In genomic region chrIII:7584131-7584646, ce11 we compare ENCODE assay signal across 7 worm cellular contexts.
A peak's percentile ranks its signal among the peaks of the same experiment; 100 is the strongest.
TF ChIP-seq lines count a peak whose summit lies in the region.

TSS of gene cup-5 (plus strand) at chrIII:7584181.

TF ChIP-seq in whole organism, L1 larva, 84 proteins besides CTCF, POLR2A, EP300 and RAD21 (continues in another document):
- no peak for TF ChIP-seq unc-62 (GFP tag; optimal IDR thresholded peaks at IDR 0.05; lab: Kevin White, UChicago)
- TF ChIP-seq tbx-2 (tag; optimal IDR thresholded peaks at IDR 0.05; lab: Kevin White, UChicago): peak; percentile 14
- TF ChIP-seq unc-98 (GFP tag; IDR thresholded peaks at IDR 0.05; lab: Robert Waterston, UW): no peak
- no peak for TF ChIP-seq nhr-12 (tag; optimal IDR thresholded peaks at IDR 0.05; lab: Kevin White, UChicago)
- TF ChIP-seq efl-1 (optimal IDR thresholded peaks at IDR 0.05; lab: Kevin White, UChicago): peak; percentile 54 to 60
- peak; percentile 60 to 74 for TF ChIP-seq efl-1 (GFP tag; optimal IDR thresholded peaks at IDR 0.05 in 1 of 2; lab: Kevin White, UChicago)
- peak; percentile 28 for TF ChIP-seq unc-130 (tag; optimal IDR thresholded peaks at IDR 0.05; lab: Kevin White, UChicago)
- TF ChIP-seq swsn-7 (tag; optimal IDR thresholded peaks at IDR 0.05; lab: Kevin White, UChicago): peak; percentile 41
- no peak for TF ChIP-seq lin-39 (tag; optimal IDR thresholded peaks at IDR 0.05; lab: Kevin White, UChicago)
- TF ChIP-seq zip-4 (GFP tag; optimal IDR thresholded peaks at IDR 0.05; lab: Kevin White, UChicago): no peak
- peak; percentile 20 for TF ChIP-seq nhr-90 (tag; optimal IDR thresholded peaks at IDR 0.05; lab: Kevin White, UChicago; ENCODE audit: poor library complexity)
- TF ChIP-seq nhr-237 (tag; optimal IDR thresholded peaks at IDR 0.05; lab: Kevin White, UChicago): no peak
- TF ChIP-seq zag-1 (tag; optimal IDR thresholded peaks at IDR 0.05; lab: Kevin White, UChicago): no peak

TF ChIP-seq in whole organism, L2 larva, 48 proteins besides CTCF, POLR2A, EP300 and RAD21:
- TF ChIP-seq lin-39 (tag; optimal IDR thresholded peaks at IDR 0.05; lab: Kevin White, UChicago) (no peak), peb-1 (tag; optimal IDR thresholded peaks at IDR 0.05; lab: Kevin White, UChicago) (no peak), F13H6.1 (tag; optimal IDR thresholded peaks at IDR 0.05; lab: Kevin White, UChicago) (no peak), R02D3.7 (tag; optimal IDR thresholded peaks at IDR 0.05; lab: Kevin White, UChicago) (peak; percentile 27), lin-13 (GFP tag; optimal IDR thresholded peaks at IDR 0.05; lab: Kevin White, UChicago) (no peak), ztf-1 (GFP tag; conservative IDR thresholded peaks at IDR 0.05; lab: Robert Waterston, UW) (no peak), nhr-21 (tag; optimal IDR thresholded peaks at IDR 0.05; lab: Kevin White, UChicago) (no peak), nhr-77 (tag; optimal IDR thresholded peaks at IDR 0.05; lab: Kevin White, UChicago) (no peak), lin-11 (tag; optimal IDR thresholded peaks at IDR 0.05; lab: Kevin White, UChicago) (peak; percentile 3), mdl-1 (tag; optimal IDR thresholded peaks at IDR 0.05; lab: Kevin White, UChicago) (no peak), C34F6.9 (tag; optimal IDR thresholded peaks at IDR 0.05; lab: Kevin White, UChicago) (peak; percentile 17), lsy-2 (tag; optimal IDR thresholded peaks at IDR 0.05; lab: Kevin White, UChicago) (peak; percentile 29 to 71), nhr-129 (tag; optimal IDR thresholded peaks at IDR 0.05; lab: Kevin White, UChicago) (peak; percentile 24)

TF ChIP-seq in whole organism, L3 larva, 47 proteins besides CTCF, POLR2A, EP300 and RAD21:
- TF ChIP-seq daf-12 (tag; optimal IDR thresholded peaks at IDR 0.05; lab: Kevin White, UChicago) (no peak), elt-2 (tag; optimal IDR thresholded peaks at IDR 0.05; lab: Kevin White, UChicago) (peak; percentile 27), lin-39 (tag; optimal IDR thresholded peaks at IDR 0.05; lab: Kevin White, UChicago) (peak; percentile 7), nfya-1 (tag; optimal IDR thresholded peaks at IDR 0.05; lab: Kevin White, UChicago; ENCODE audit: insufficient read depth) (peak; percentile 45), pha-4 (tag; optimal IDR thresholded peaks at IDR 0.05; lab: Kevin White, UChicago) (peak; percentile 80), R02D3.7 (tag; optimal IDR thresholded peaks at IDR 0.05; lab: Kevin White, UChicago) (peak; percentile 84), fkh-2 (tag; optimal IDR thresholded peaks at IDR 0.05; lab: Kevin White, UChicago) (no peak), nhr-25 (tag; optimal IDR thresholded peaks at IDR 0.05; lab: Kevin White, UChicago) (peak; percentile 5), unc-62 (GFP tag; optimal IDR thresholded peaks at IDR 0.05; lab: Kevin White, UChicago) (no peak), lin-15B (tag; optimal IDR thresholded peaks at IDR 0.05; lab: Kevin White, UChicago) (peak; percentile 39)

TF ChIP-seq in whole organism, L4 larva, 104 proteins besides CTCF, POLR2A, EP300 and RAD21:
- peak; percentile 79 for TF ChIP-seq R02D3.7 (tag; optimal IDR thresholded peaks at IDR 0.05; lab: Kevin White, UChicago)
- TF ChIP-seq unc-39 (tag; optimal IDR thresholded peaks at IDR 0.05; lab: Kevin White, UChicago): no peak
- TF ChIP-seq ceh-20 (GFP tag; IDR thresholded peaks at IDR 0.05; lab: Robert Waterston, UW): no peak
- no peak for TF ChIP-seq vab-7 (GFP tag; IDR thresholded peaks at IDR 0.05; lab: Robert Waterston, UW)
- TF ChIP-seq snpc-1.2 (GFP tag; IDR thresholded peaks at IDR 0.05; lab: Robert Waterston, UW): no peak
- peak; percentile 77 for TF ChIP-seq mes-2 (tag; optimal IDR thresholded peaks at IDR 0.05; lab: Kevin White, UChicago; ENCODE audit: poor library complexity, severe bottlenecking)
- TF ChIP-seq attf-4 (tag; optimal IDR thresholded peaks at IDR 0.05; lab: Kevin White, UChicago): no peak
- peak; percentile 11 for TF ChIP-seq T20F7.1 (GFP tag; optimal IDR thresholded peaks at IDR 0.05; lab: Kevin White, UChicago)
- no peak for TF ChIP-seq pha-4 (GFP tag; IDR thresholded peaks at IDR 0.05; lab: Robert Waterston, UW)
- TF ChIP-seq pha-4 (tag; optimal IDR thresholded peaks at IDR 0.05; lab: Kevin White, UChicago): peak; percentile 52
- TF ChIP-seq nhr-41 (GFP tag; IDR thresholded peaks at IDR 0.05; lab: Robert Waterston, UW): no peak
- peak; percentile 48 for TF ChIP-seq dpl-1 (GFP tag; optimal IDR thresholded peaks at IDR 0.05; lab: Kevin White, UChicago)
- TF ChIP-seq fkh-10 (GFP tag; optimal IDR thresholded peaks at IDR 0.05; lab: Kevin White, UChicago): no peak
- TF ChIP-seq lin-39 (tag; optimal IDR thresholded peaks at IDR 0.05; lab: Kevin White, UChicago): no peak
- no peak for TF ChIP-seq nhr-6 (tag; optimal IDR thresholded peaks at IDR 0.05; lab: Kevin White, UChicago)
- no peak for TF ChIP-seq aly-2 (tag; optimal IDR thresholded peaks at IDR 0.05; lab: Kevin White, UChicago)

TF ChIP-seq in whole organism, midembryonic, 9 proteins besides CTCF, POLR2A, EP300 and RAD21:
- 0 out of 2 replicates have a peak, but pooled peaks have one; percentile 50 for TF ChIP-seq flt-1 (GFP tag; IDR thresholded peaks at IDR 0.05; lab: Robert Waterston, UW)
- no peak for TF ChIP-seq klf-2 (GFP tag; conservative IDR thresholded peaks at IDR 0.05; lab: Robert Waterston, UW)

TF ChIP-seq in whole organism, mixed stage, embryonic, 35 proteins besides CTCF, POLR2A, EP300 and RAD21:
- peak; percentile 29 for TF ChIP-seq mep-1 (tag; optimal IDR thresholded peaks at IDR 0.05; lab: Kevin White, UChicago)
- TF ChIP-seq nhr-76 (tag; optimal IDR thresholded peaks at IDR 0.05; lab: Kevin White, UChicago): no peak
- peak; percentile 67 for TF ChIP-seq lsy-2 (tag; optimal IDR thresholded peaks at IDR 0.05; lab: Kevin White, UChicago)

TF ChIP-seq in whole organism, young adult, 124 proteins besides CTCF, POLR2A, EP300 and RAD21 (continues in another document):
- TF ChIP-seq cebp-1 (GFP tag; IDR thresholded peaks at IDR 0.05; lab: Robert Waterston, UW): no peak
- TF ChIP-seq cebp-1 (tag; optimal IDR thresholded peaks at IDR 0.05; lab: Kevin White, UChicago): no peak
- TF ChIP-seq unc-130 (GFP tag; optimal IDR thresholded peaks at IDR 0.05; lab: Kevin White, UChicago): no peak
- no peak for TF ChIP-seq ceh-91 (GFP tag; IDR thresholded peaks at IDR 0.05; lab: Robert Waterston, UW)
- TF ChIP-seq lsy-27 (tag; optimal IDR thresholded peaks at IDR 0.05; lab: Kevin White, UChicago; ENCODE audit: borderline replicate concordance, insufficient read depth): no peak
- no peak for TF ChIP-seq ccch-3 (GFP tag; optimal IDR thresholded peaks at IDR 0.05; lab: Kevin White, UChicago)
- TF ChIP-seq ztf-22 (GFP tag; optimal IDR thresholded peaks at IDR 0.05; lab: Kevin White, UChicago): no peak
- TF ChIP-seq attf-3 (GFP tag; conservative IDR thresholded peaks at IDR 0.05; lab: Robert Waterston, UW): 0 out of 2 replicates have a peak, but pooled peaks have one; percentile 27
- TF ChIP-seq rpc-1 (optimal IDR thresholded peaks at IDR 0.05; lab: Kevin White, UChicago): no peak
- TF ChIP-seq rpc-1 (tag; optimal IDR thresholded peaks at IDR 0.05; lab: Kevin White, UChicago): no peak
- no peak for TF ChIP-seq nfyb-1 (GFP tag; IDR thresholded peaks at IDR 0.05; lab: Robert Waterston, UW)
- no peak for TF ChIP-seq nfya-1 (tag; optimal IDR thresholded peaks at IDR 0.05; lab: Kevin White, UChicago; ENCODE audit: borderline replicate concordance, insufficient read depth)
- TF ChIP-seq D2030.7 (GFP tag; IDR thresholded peaks at IDR 0.05; lab: Robert Waterston, UW): peak; percentile 45; the same call in 1 of the 2 replicates
- no peak for TF ChIP-seq B0035.1 (tag; optimal IDR thresholded peaks at IDR 0.05; lab: Kevin White, UChicago)
- no peak for TF ChIP-seq aptf-2 (GFP tag; conservative IDR thresholded peaks at IDR 0.05; lab: Robert Waterston, UW)
- peak; percentile 15 for TF ChIP-seq snpc-3.4 (tag; optimal IDR thresholded peaks at IDR 0.05; lab: Kevin White, UChicago)
- no peak for TF ChIP-seq xnd-1 (tag; optimal IDR thresholded peaks at IDR 0.05; lab: Kevin White, UChicago)
- no peak for TF ChIP-seq akir-1 (GFP tag; optimal IDR thresholded peaks at IDR 0.05; lab: Kevin White, UChicago)
- TF ChIP-seq mes-4 (tag; optimal IDR thresholded peaks at IDR 0.05; lab: Kevin White, UChicago): no peak
- TF ChIP-seq tbp1 (GFP tag; optimal IDR thresholded peaks at IDR 0.05; lab: Kevin White, UChicago): no peak
- no peak for TF ChIP-seq mxl-1 (tag; optimal IDR thresholded peaks at IDR 0.05; lab: Kevin White, UChicago)
- no peak for TF ChIP-seq F39B2.1 (GFP tag; IDR thresholded peaks at IDR 0.05; lab: Robert Waterston, UW)
- no peak for TF ChIP-seq ztf-28 (GFP tag; IDR thresholded peaks at IDR 0.05; lab: Robert Waterston, UW)
- no peak for TF ChIP-seq let-607 (tag; optimal IDR thresholded peaks at IDR 0.05; lab: Kevin White, UChicago)
- TF ChIP-seq rcor-1 (GFP tag; IDR thresholded peaks at IDR 0.05; lab: Robert Waterston, UW): no peak
- no peak for TF ChIP-seq chd-7 (tag; optimal IDR thresholded peaks at IDR 0.05; lab: Kevin White, UChicago)
- peak; percentile 47 for TF ChIP-seq nhr-80 (tag; optimal IDR thresholded peaks at IDR 0.05; lab: Kevin White, UChicago)
- TF ChIP-seq unc-62 (GFP tag; optimal IDR thresholded peaks at IDR 0.05; lab: Kevin White, UChicago): no peak
- no peak for TF ChIP-seq nhr-27 (tag; optimal IDR thresholded peaks at IDR 0.05; lab: Kevin White, UChicago)
- no peak for TF ChIP-seq B0336.3 (GFP tag; IDR thresholded peaks at IDR 0.05; lab: Robert Waterston, UW)
- TF ChIP-seq ama-1 (optimal IDR thresholded peaks at IDR 0.05; lab: Kevin White, UChicago): no peak
- TF ChIP-seq ama-1 (GFP tag; optimal IDR thresholded peaks at IDR 0.05; lab: Kevin White, UChicago): no peak
- TF ChIP-seq snpc-1.3 (tag; optimal IDR thresholded peaks at IDR 0.05; lab: Kevin White, UChicago; ENCODE audit: insufficient read depth): peak; percentile 29
- TF ChIP-seq Y53F4B.3 (GFP tag; IDR thresholded peaks at IDR 0.05; lab: Robert Waterston, UW): no peak
- no peak for TF ChIP-seq bed-1 (GFP tag; IDR thresholded peaks at IDR 0.05; lab: Robert Waterston, UW)
- TF ChIP-seq F33H1.4 (GFP tag; IDR thresholded peaks at IDR 0.05; lab: Robert Waterston, UW): peak; percentile 45; the same call in 1 of the 2 replicates
- TF ChIP-seq atf-7 (tag; optimal IDR thresholded peaks at IDR 0.05; lab: Kevin White, UChicago): no peak
- no peak for TF ChIP-seq lag-1 (GFP tag; IDR thresholded peaks at IDR 0.05; lab: Robert Waterston, UW)
- no peak for TF ChIP-seq ets-4 (GFP tag; optimal IDR thresholded peaks at IDR 0.05; lab: Kevin White, UChicago)
- TF ChIP-seq madf-10 (tag; optimal IDR thresholded peaks at IDR 0.05; lab: Kevin White, UChicago): no peak
- no peak for TF ChIP-seq ceh-27 (GFP tag; optimal IDR thresholded peaks at IDR 0.05; lab: Kevin White, UChicago)
- no peak for TF ChIP-seq egl-44 (GFP tag; IDR thresholded peaks at IDR 0.05; lab: Robert Waterston, UW)
- peak; percentile 76 for TF ChIP-seq efl-1 (GFP tag; optimal IDR thresholded peaks at IDR 0.05; lab: Kevin White, UChicago)
